Worm (Caenorhabditis elegans) whole organism, young adult: ENCODE data around the gene C55B6.4.

Source experiments
- B0336.3 ChIP-seq: fragments of 200-800 bp; sonication (Bioruptor generic); IDR thresholded peaks from 2 replicates; pipeline ENCODE4 v1.3.6; 2022; ENCODE audit warnings: missing genetic modification characterization, missing compliant biosample characterization
- C17E4.6 ChIP-seq: fragments of 200-800 bp; sonication (Bioruptor generic); IDR thresholded peaks from 2 replicates; pipeline ENCODE4 v1.3.6; 2022; ENCODE audit warnings: missing genetic modification reagents, missing genetic modification characterization, missing compliant biosample characterization
- D2030.7 ChIP-seq: fragments of 200-800 bp; sonication (Bioruptor generic); IDR thresholded peaks from 2 replicates; pipeline ENCODE4 v1.3.6; 2022; ENCODE audit warnings: missing genetic modification reagents, missing genetic modification characterization, missing compliant biosample characterization
- F37B4.10 ChIP-seq: fragments of 200-800 bp; sonication (Bioruptor generic); IDR thresholded peaks from 2 replicates; pipeline ENCODE4 v1.3.6; 2022; ENCODE audit warnings: missing genetic modification characterization, missing compliant biosample characterization
- F52B5.7 ChIP-seq: sonication (generic microtip); optimal IDR thresholded peaks from 2 replicates; lab custom pipeline; 2016; ENCODE audit warnings: mild to moderate bottlenecking, missing genetic modification characterization, missing compliant biosample characterization
- F57A8.1 ChIP-seq: fragments of 200-800 bp; sonication (Bioruptor generic); optimal IDR thresholded peaks from 2 replicates; lab custom pipeline; 2018; ENCODE audit warnings: mild to moderate bottlenecking, missing genetic modification characterization, moderate library complexity, missing compliant biosample characterization
- K11D2.4 ChIP-seq: fragments of 200-800 bp; sonication (Bioruptor generic); IDR thresholded peaks from 2 replicates; pipeline ENCODE4 v1.3.6; 2022; ENCODE audit warnings: missing genetic modification reagents, missing genetic modification characterization, missing compliant biosample characterization
- T26A5.8 ChIP-seq: sonication (generic microtip); optimal IDR thresholded peaks from 2 replicates; lab custom pipeline; 2016; ENCODE audit warnings: missing genetic modification characterization, missing compliant biosample characterization
- Y53F4B.3 ChIP-seq: fragments of 200-800 bp; sonication (Bioruptor generic); IDR thresholded peaks from 2 replicates; pipeline ENCODE4 v1.3.6; 2022; ENCODE audit warnings: missing genetic modification reagents, missing genetic modification characterization, missing compliant biosample characterization
- Y56A3A.18 ChIP-seq: fragments of 200-800 bp; sonication (Bioruptor generic); IDR thresholded peaks from 2 replicates; pipeline ENCODE4 v1.3.6; 2022; ENCODE audit warnings: missing genetic modification reagents, missing genetic modification characterization, missing compliant biosample characterization
- Y67H2A.10 ChIP-seq: fragments of 200-800 bp; sonication (Bioruptor generic); conservative IDR thresholded peaks from 2 replicates; pipeline ENCODE4 v1.3.6; 2022; ENCODE audit warnings: missing genetic modification reagents, missing genetic modification characterization, missing compliant biosample characterization
- Y79H2A.3 ChIP-seq: fragments of 200-800 bp; sonication (Bioruptor generic); conservative IDR thresholded peaks from 2 replicates; pipeline ENCODE4 v1.3.6; 2022; ENCODE audit warnings: missing genetic modification reagents, missing genetic modification characterization, missing compliant biosample characterization
- ama-1 ChIP-seq, 3 experiments: fragments of 150-350 bp in 1 of 3; sonication (generic microtip) in 2 of 3; optimal IDR thresholded peaks; 2 replicates each; lab custom pipeline; 2014 to 2018; ENCODE audit warnings: missing biosample characterization in 2 of 3, missing genetic modification characterization in 2 of 3, missing genetic modification reagents in 2 of 3
- attf-3 ChIP-seq: fragments of 200-800 bp; sonication (Bioruptor generic); conservative IDR thresholded peaks from 2 replicates; pipeline ENCODE4 v1.3.6; 2022; ENCODE audit warnings: missing genetic modification reagents, missing genetic modification characterization, missing compliant biosample characterization
- attf-5 ChIP-seq: fragments of 200-800 bp; sonication (Bioruptor generic); optimal IDR thresholded peaks from 2 replicates; lab custom pipeline; 2018; ENCODE audit warnings: mild to moderate bottlenecking, missing genetic modification characterization, missing compliant biosample characterization
- cebp-2 ChIP-seq: fragments of 200-800 bp; sonication (Bioruptor generic); IDR thresholded peaks from 2 replicates; pipeline ENCODE4 v1.3.6; 2022; ENCODE audit warnings: missing genetic modification characterization, missing compliant biosample characterization
- ceh-91 ChIP-seq: fragments of 200-800 bp; sonication (Bioruptor generic); IDR thresholded peaks from 2 replicates; pipeline ENCODE4 v1.3.6; 2022; ENCODE audit warnings: missing genetic modification reagents, missing genetic modification characterization, missing compliant biosample characterization
- die-1 ChIP-seq: sonication (generic microtip); optimal IDR thresholded peaks from 2 replicates; lab custom pipeline; 2016; ENCODE audit warnings: missing genotype, mild to moderate bottlenecking, missing genetic modification characterization, missing compliant biosample characterization
- ekl-4 ChIP-seq: fragments of 200-800 bp; sonication (Bioruptor generic); IDR thresholded peaks from 2 replicates; pipeline ENCODE4 v1.3.6; 2022; ENCODE audit warnings: missing genetic modification reagents, missing genetic modification characterization, missing compliant biosample characterization
- fkh-3 ChIP-seq: sonication (generic microtip); optimal IDR thresholded peaks from 2 replicates; lab custom pipeline; 2016; ENCODE audit warnings: mild to moderate bottlenecking, missing genetic modification characterization, missing compliant biosample characterization
- him-1 ChIP-seq: sonication (generic microtip); optimal IDR thresholded peaks from 2 replicates; lab custom pipeline; 2016; ENCODE audit warnings: missing genotype, missing genetic modification reagents, missing genetic modification characterization, missing compliant biosample characterization
- hlh-12 ChIP-seq: sonication (generic microtip); optimal IDR thresholded peaks from 2 replicates; lab custom pipeline; 2016; ENCODE audit warnings: missing genetic modification characterization, missing compliant biosample characterization
- hrde-1 ChIP-seq: sonication (generic microtip); optimal IDR thresholded peaks from 2 replicates; lab custom pipeline; 2016; ENCODE audit warnings: missing genetic modification characterization, mild to moderate bottlenecking, missing compliant biosample characterization, moderate library complexity, missing genotype, missing genetic modification reagents, borderline replicate concordance
- hsf-1 ChIP-seq: fragments of 200-800 bp; sonication (Bioruptor generic); IDR thresholded peaks from 2 replicates; pipeline ENCODE4 v1.3.6; 2022; ENCODE audit warnings: missing genetic modification reagents, missing genetic modification characterization, missing compliant biosample characterization
- let-526 ChIP-seq: fragments of 200-800 bp; sonication (Bioruptor generic); IDR thresholded peaks from 2 replicates; pipeline ENCODE4 v1.3.6; 2022; ENCODE audit warnings: missing genetic modification reagents, missing genetic modification characterization, missing compliant biosample characterization
- lin-35 ChIP-seq, 3 experiments: fragments of 150-350 bp in 2 of 3; sonication (generic microtip) in 1 of 3; optimal IDR thresholded peaks; 2 replicates each; lab custom pipeline; 2014 to 2018; ENCODE audit warnings: missing biosample characterization in 3 of 3, missing genetic modification characterization in 3 of 3, missing genetic modification reagents in 3 of 3
- madf-6 ChIP-seq: fragments of 200-800 bp; sonication (Bioruptor generic); IDR thresholded peaks from 2 replicates; pipeline ENCODE4 v1.3.6; 2022; ENCODE audit warnings: missing genetic modification reagents, missing genetic modification characterization, missing compliant biosample characterization
- mel-28 ChIP-seq: sonication (generic microtip); optimal IDR thresholded peaks from 2 replicates; lab custom pipeline; 2016; ENCODE audit warnings: borderline replicate concordance, mild to moderate bottlenecking, missing genetic modification characterization, missing compliant biosample characterization
- nhr-27 ChIP-seq: fragments of 200-800 bp; sonication (Bioruptor generic); optimal IDR thresholded peaks from 2 replicates; lab custom pipeline; 2018; ENCODE audit warnings: mild to moderate bottlenecking, missing genetic modification characterization, moderate library complexity, missing compliant biosample characterization
- nhr-80 ChIP-seq: sonication (generic microtip); optimal IDR thresholded peaks from 2 replicates; lab custom pipeline; 2016; ENCODE audit warnings: missing genetic modification characterization, missing compliant biosample characterization
- rcor-1 ChIP-seq: fragments of 200-800 bp; sonication (Bioruptor generic); IDR thresholded peaks from 2 replicates; pipeline ENCODE4 v1.3.6; 2022; ENCODE audit warnings: missing genetic modification reagents, missing genetic modification characterization, missing compliant biosample characterization
- sdz-38 ChIP-seq: sonication (generic microtip); optimal IDR thresholded peaks from 2 replicates; lab custom pipeline; 2016; ENCODE audit warnings: missing genotype, missing genetic modification characterization, missing compliant biosample characterization
- snpc-3.4 ChIP-seq: sonication (generic microtip); optimal IDR thresholded peaks from 2 replicates; lab custom pipeline; 2017; ENCODE audit warnings: missing genetic modification characterization, mild to moderate bottlenecking, missing compliant biosample characterization, antibody characterized with exemption, moderate library complexity, missing genotype, missing genetic modification reagents
- snpc-4 ChIP-seq, 5 experiments: fragments of 150-350 bp in 1 of 5; sonication (generic microtip) in 4 of 5; optimal IDR thresholded peaks; 2 replicates each; lab custom pipeline; 2014 to 2018; ENCODE audit warnings: missing genetic modification characterization in 5 of 5, missing biosample characterization in 3 of 5, antibody characterized with exemption in 2 of 5, mild to moderate bottlenecking in 2 of 5, missing compliant biosample characterization in 2 of 5, missing genotype in 2 of 5, moderate library complexity in 2 of 5, missing genetic modification reagents in 1 of 5
- sptf-2 ChIP-seq: fragments of 200-800 bp; sonication (Bioruptor generic); optimal IDR thresholded peaks from 2 replicates; lab custom pipeline; 2018; ENCODE audit warnings: mild to moderate bottlenecking, missing genetic modification characterization, missing compliant biosample characterization
- unc-130 ChIP-seq: sonication (generic microtip); optimal IDR thresholded peaks from 2 replicates; lab custom pipeline; 2016; ENCODE audit warnings: missing genetic modification reagents, missing genetic modification characterization, missing compliant biosample characterization
- unc-62 ChIP-seq: fragments of 150-350 bp; optimal IDR thresholded peaks from 2 replicates; lab custom pipeline; 2014; ENCODE audit warnings: missing biosample characterization, missing genetic modification reagents, missing genetic modification characterization
- zfh-2 ChIP-seq: fragments of 200-800 bp; sonication (Bioruptor generic); conservative IDR thresholded peaks from 2 replicates; pipeline ENCODE4 v1.3.6; 2022; ENCODE audit warnings: missing genetic modification reagents, missing genetic modification characterization, missing compliant biosample characterization
- ztf-18 ChIP-seq: sonication (generic microtip); optimal IDR thresholded peaks from 2 replicates; lab custom pipeline; 2016; ENCODE audit warnings: missing genotype, mild to moderate bottlenecking, missing genetic modification characterization, missing compliant biosample characterization
- ztf-26 ChIP-seq: sonication (generic microtip); optimal IDR thresholded peaks from 2 replicates; lab custom pipeline; 2017; ENCODE audit warnings: missing genetic modification characterization, missing compliant biosample characterization
- ztf-6 ChIP-seq: fragments of 200-800 bp; sonication (Bioruptor generic); IDR thresholded peaks from 2 replicates; pipeline ENCODE4 v1.3.6; 2022; ENCODE audit warnings: missing genetic modification reagents, missing genetic modification characterization, missing compliant biosample characterization

Gene C55B6.4

ce11 chrX:7181627-7182026, 5.9 kb downstream of the C55B6.4 start (continued):
- TF ChIP-seq him-1 (tag; lab: Kevin White, UChicago) (no peak), unc-130 (GFP tag; lab: Kevin White, UChicago) (no peak), B0336.3 (GFP tag; lab: Robert Waterston, UW) (no peak), hlh-12 (tag; lab: Kevin White, UChicago) (no peak), lin-35 (GFP tag; optimal IDR thresholded peaks at IDR 0.05; lab: Kevin White, UChicago) (peak in 1 of 3 experiments; percentile 89), F57A8.1 (GFP tag; lab: Kevin White, UChicago) (no peak), D2030.7 (no peak), ama-1 (optimal IDR thresholded peaks at IDR 0.05; lab: Kevin White, UChicago) (no peak), ama-1 (GFP tag; optimal IDR thresholded peaks at IDR 0.05; lab: Kevin White, UChicago) (no peak), zfh-2 (GFP tag; lab: Robert Waterston, UW) (no peak), Y56A3A.18 (peak; percentile 97), C17E4.6 (GFP tag; lab: Robert Waterston, UW) (peak; percentile 69; the same call in 1 of the 2 replicates), nhr-80 (tag; lab: Kevin White, UChicago) (peak; percentile 92), Y67H2A.10 (GFP tag; lab: Robert Waterston, UW) (no peak), ztf-18 (no peak), F52B5.7 (tag; lab: Kevin White, UChicago) (no peak), Y53F4B.3 (GFP tag; lab: Robert Waterston, UW) (no peak), die-1 (tag; lab: Kevin White, UChicago) (no peak), nhr-27 (tag; lab: Kevin White, UChicago) (peak; percentile 27), unc-62 (GFP tag; lab: Kevin White, UChicago) (peak; percentile 65), sdz-38 (no peak), fkh-3 (tag; lab: Kevin White, UChicago) (no peak), ekl-4 (peak; percentile 79), ceh-91 (GFP tag; lab: Robert Waterston, UW) (no peak), K11D2.4 (GFP tag; lab: Robert Waterston, UW) (peak; percentile 93), snpc-4 (GFP tag; optimal IDR thresholded peaks at IDR 0.05; lab: Kevin White, UChicago) (no peak), snpc-4 (tag; optimal IDR thresholded peaks at IDR 0.05; lab: Kevin White, UChicago) (peak in 1 of 4 experiments; percentile 77), ztf-6 (peak; percentile 61; the same call in 1 of the 2 replicates), Y79H2A.3 (GFP tag; lab: Robert Waterston, UW) (no peak), madf-6 (GFP tag; lab: Robert Waterston, UW) (no peak), attf-5 (GFP tag; lab: Kevin White, UChicago) (no peak), rcor-1 (no peak; the same call in none of the 2 replicates), hsf-1 (GFP tag; lab: Robert Waterston, UW) (no peak), cebp-2 (GFP tag; lab: Robert Waterston, UW) (0 out of 2 replicates have a peak, but pooled peaks have one; percentile 10), mel-28 (tag; lab: Kevin White, UChicago) (no peak), attf-3 (no peak), T26A5.8 (tag; lab: Kevin White, UChicago) (no peak), hrde-1 (tag; lab: Kevin White, UChicago) (no peak), snpc-3.4 (no peak), ztf-26 (tag; lab: Kevin White, UChicago) (peak; percentile 98), sptf-2 (GFP tag; lab: Kevin White, UChicago) (no peak), let-526 (GFP tag; lab: Robert Waterston, UW) (no peak; the same call in 1 of the 2 replicates), F37B4.10 (GFP tag; lab: Robert Waterston, UW) (no peak)
